Worm (Caenorhabditis elegans): ENCODE results near the gene ptr-24.

DNA sequence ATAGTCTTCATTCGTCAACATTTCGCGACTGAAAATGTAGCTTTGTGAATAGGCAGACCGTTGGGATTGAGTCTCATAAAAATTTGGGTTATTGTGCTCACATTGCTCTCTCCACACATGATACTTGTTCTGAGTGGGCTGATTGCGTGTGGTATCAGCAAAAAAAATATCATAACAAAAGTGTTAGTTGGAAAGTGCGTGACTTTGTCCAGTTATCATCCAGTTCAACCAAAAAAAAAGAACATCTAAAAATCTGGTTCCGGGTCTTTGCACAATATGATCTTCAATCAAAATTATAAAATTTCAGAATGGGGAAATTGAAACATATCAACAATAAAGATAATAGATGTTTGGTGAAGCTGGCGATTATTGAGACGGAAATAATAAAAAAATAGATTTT lies 37.3 kb upstream of the ptr-24 start, which contains the start of gene srd-39:
- no peak for TF ChIP-seq him-1 (tag; optimal IDR thresholded peaks at IDR 0.05)
- no peak for TF ChIP-seq dao-5 (tag; optimal IDR thresholded peaks at IDR 0.05)
- TF ChIP-seq W03F9.2 (tag; optimal IDR thresholded peaks at IDR 0.05) = no peak
